Fruit fly (Drosophila melanogaster): ENCODE measurements around the gene narya.

narya gene

dm6 chrX:19491984-19492584 lies 17.2 kb downstream of the narya start, which contains the start of the genes pcm and ND-18:
TSS of gene pcm (minus strand) at chrX:19492011.
TSS of gene ND-18 (plus strand) at chrX:19492421.
- TF ChIP-seq CG4328 (GFP tag; optimal IDR thresholded peaks at IDR 0.05): no peak
- peak; percentile 21 for TF ChIP-seq Ets65A (GFP tag)
- TF ChIP-seq CG2120 (GFP tag; optimal IDR thresholded peaks at IDR 0.05): peak; percentile 4
- TF ChIP-seq gfzf (GFP tag; optimal IDR thresholded peaks at IDR 0.05): peak; percentile 78
- peak; percentile 23 for TF ChIP-seq CG30020 (tag; optimal IDR thresholded peaks at IDR 0.05)
- no peak for TF ChIP-seq wek (GFP tag; optimal IDR thresholded peaks at IDR 0.05)
- peak; percentile 28 for TF ChIP-seq CG9609 (GFP tag; optimal IDR thresholded peaks at IDR 0.05)
- peak; percentile 25 for TF ChIP-seq CG12391 (tag; optimal IDR thresholded peaks at IDR 0.05)
- TF ChIP-seq crp (GFP tag; optimal IDR thresholded peaks at IDR 0.05): peak; percentile 54 to 92
- TF ChIP-seq CG12659 (GFP tag; optimal IDR thresholded peaks at IDR 0.05): peak; percentile 39
- TF ChIP-seq Dref (GFP tag; IDR thresholded peaks at IDR 0.05): peak; percentile 49
- TF ChIP-seq MESR4 (GFP tag; optimal IDR thresholded peaks at IDR 0.05): peak; percentile 62
- TF ChIP-seq Med (GFP tag): peak; percentile 61
- TF ChIP-seq dm (GFP tag; optimal IDR thresholded peaks at IDR 0.05): peak; percentile 27
- peak; percentile 99 for TF ChIP-seq CG14710 (tag; optimal IDR thresholded peaks at IDR 0.05)
- TF ChIP-seq CG10431 (GFP tag; optimal IDR thresholded peaks at IDR 0.05): no peak
- TF ChIP-seq amos (GFP tag; IDR thresholded peaks at IDR 0.05; ENCODE audit: partially characterized antibody): peak; percentile 18
- no peak for TF ChIP-seq Rx (GFP tag; IDR thresholded peaks at IDR 0.05)
- peak; percentile 41 for TF ChIP-seq CG17186 (GFP tag; optimal IDR thresholded peaks at IDR 0.05)
- peak; percentile 74 for TF ChIP-seq E2f2 (GFP tag; IDR thresholded peaks at IDR 0.05)
- TF ChIP-seq Sry-δ (GFP tag; optimal IDR thresholded peaks at IDR 0.05): peak; percentile 64
- peak; percentile 35 for TF ChIP-seq phol (tag; optimal IDR thresholded peaks at IDR 0.05)
- TF ChIP-seq Elba2 (GFP tag; optimal IDR thresholded peaks at IDR 0.05): peak; percentile 60
- no peak for TF ChIP-seq CG2875 (GFP tag; optimal IDR thresholded peaks at IDR 0.05)
- peak; percentile 65 for TF ChIP-seq BEAF-32 (GFP tag; optimal IDR thresholded peaks at IDR 0.05)
- no peak for TF ChIP-seq B-H2 (GFP tag; optimal IDR thresholded peaks at IDR 0.05)
- peak; percentile 79 for TF ChIP-seq CG9797 (GFP tag; optimal IDR thresholded peaks at IDR 0.05)
- peak; percentile 33 for TF ChIP-seq YL-1 (GFP tag; optimal IDR thresholded peaks at IDR 0.05)
- TF ChIP-seq CG12744 (GFP tag; optimal IDR thresholded peaks at IDR 0.05): no peak
- no peak for TF ChIP-seq Atf6 (GFP tag; IDR thresholded peaks at IDR 0.05)
- TF ChIP-seq zen (tag; optimal IDR thresholded peaks at IDR 0.05): peak; percentile 2
- TF ChIP-seq pzg (GFP tag; optimal IDR thresholded peaks at IDR 0.05): peak; percentile 64
- peak; percentile 96 for TF ChIP-seq CG11504 (tag; optimal IDR thresholded peaks at IDR 0.05)
- 0 out of 2 replicates have a peak, but pooled peaks have one; percentile 11 for TF ChIP-seq hbn (GFP tag; IDR thresholded peaks at IDR 0.05; ENCODE audit: partially characterized antibody)
- TF ChIP-seq Gsc (GFP tag; IDR thresholded peaks at IDR 0.05): no peak
- no peak for TF ChIP-seq emc (GFP tag; optimal IDR thresholded peaks at IDR 0.05)
- TF ChIP-seq HmgD (GFP tag; optimal IDR thresholded peaks at IDR 0.05): no peak
- peak; percentile 9 for TF ChIP-seq nmo (GFP tag; optimal IDR thresholded peaks at IDR 0.05)
- TF ChIP-seq MBD-R2 (GFP tag; IDR thresholded peaks at IDR 0.05): peak; percentile 79
- peak; percentile 60 for TF ChIP-seq CG9437 (GFP tag; optimal IDR thresholded peaks at IDR 0.05)
- peak; percentile 46 for TF ChIP-seq CTCF (GFP tag; optimal IDR thresholded peaks at IDR 0.05)
- 0 out of 2 replicates have a peak, but pooled peaks have one; percentile 19 for TF ChIP-seq Scr (GFP tag; IDR thresholded peaks at IDR 0.05; ENCODE audit: partially characterized antibody)
- no peak for TF ChIP-seq eyg (GFP tag; optimal IDR thresholded peaks at IDR 0.05)
- peak; percentile 9 for TF ChIP-seq Max (GFP tag; optimal IDR thresholded peaks at IDR 0.05)
- TF ChIP-seq CG13287 (GFP tag; IDR thresholded peaks at IDR 0.05; ENCODE audit: partially characterized antibody): peak; percentile 18; the same call in 1 of the 2 replicates
- no peak for TF ChIP-seq CG10565 (GFP tag; optimal IDR thresholded peaks at IDR 0.05)
- no peak for TF ChIP-seq ap (GFP tag; IDR thresholded peaks at IDR 0.05)
- TF ChIP-seq HLH54F (GFP tag; optimal IDR thresholded peaks at IDR 0.05): peak; percentile 5
- no peak for TF ChIP-seq Ssrp (tag; optimal IDR thresholded peaks at IDR 0.05)
- peak; percentile 66 for TF ChIP-seq CG2116 (GFP tag; optimal IDR thresholded peaks at IDR 0.05)
